Fruit fly (Drosophila melanogaster): ENCODE measurements around the gene Ns3.

Gene Ns3

DNA sequence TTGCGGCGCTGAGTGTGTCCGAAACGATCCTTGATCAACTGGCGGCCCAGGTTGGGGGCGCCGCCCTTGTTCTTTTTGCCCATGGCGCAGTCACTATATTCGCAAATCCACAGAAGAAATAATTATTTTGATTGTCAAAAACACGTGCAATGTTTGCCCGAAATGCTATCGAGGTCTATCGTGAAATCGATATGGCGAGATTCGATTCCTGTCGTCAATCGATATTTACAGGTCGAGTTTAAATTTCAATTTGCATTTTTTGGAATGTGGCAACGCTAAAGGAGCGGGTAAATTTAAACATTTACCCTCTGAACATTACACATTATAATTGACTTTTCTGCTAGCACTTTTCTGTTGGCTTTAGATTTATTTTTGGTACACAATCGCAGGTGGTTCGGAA is at the start of gene Ns3 (continued):
- TF ChIP-seq PHDP (tag; optimal IDR thresholded peaks at IDR 0.05): no peak
- no peak for TF ChIP-seq CG30431 (GFP tag; optimal IDR thresholded peaks at IDR 0.05)
- TF ChIP-seq Dip2 (GFP tag; IDR thresholded peaks at IDR 0.05): no peak
- no peak for TF ChIP-seq p53 (GFP tag; optimal IDR thresholded peaks at IDR 0.05)
- TF ChIP-seq pita (GFP tag; optimal IDR thresholded peaks at IDR 0.05): no peak
- TF ChIP-seq Oli (tag; optimal IDR thresholded peaks at IDR 0.05): no peak
- no peak for TF ChIP-seq Awh (GFP tag; IDR thresholded peaks at IDR 0.05)
- no peak for TF ChIP-seq Fer1 (GFP tag; optimal IDR thresholded peaks at IDR 0.05)
- no peak for TF ChIP-seq chif (GFP tag; optimal IDR thresholded peaks at IDR 0.05)
- TF ChIP-seq inv (GFP tag; IDR thresholded peaks at IDR 0.05; ENCODE audit: partially characterized antibody): peak; percentile 73
- TF ChIP-seq CG34422 (GFP tag; IDR thresholded peaks at IDR 0.05): 0 out of 3 replicates have a peak, but pooled peaks have one; percentile 9
- no peak for TF ChIP-seq CG1233 (GFP tag; optimal IDR thresholded peaks at IDR 0.05)
- TF ChIP-seq pzg (GFP tag; optimal IDR thresholded peaks at IDR 0.05): peak; percentile 87
- no peak for TF ChIP-seq ind (GFP tag; optimal IDR thresholded peaks at IDR 0.05)
- no peak for TF ChIP-seq Lim3 (GFP tag; IDR thresholded peaks at IDR 0.05)
- TF ChIP-seq kay (GFP tag; optimal IDR thresholded peaks at IDR 0.05): no peak
- no peak for TF ChIP-seq Elba2 (GFP tag; optimal IDR thresholded peaks at IDR 0.05)
- TF ChIP-seq her (GFP tag; optimal IDR thresholded peaks at IDR 0.05): no peak
- TF ChIP-seq CG4424 (GFP tag; optimal IDR thresholded peaks at IDR 0.05): no peak
- TF ChIP-seq CHES-1-like (GFP tag; optimal IDR thresholded peaks at IDR 0.05): no peak
- TF ChIP-seq CG8089 (GFP tag; optimal IDR thresholded peaks at IDR 0.05): no peak
- no peak for TF ChIP-seq Mes4 (GFP tag; optimal IDR thresholded peaks at IDR 0.05)
- no peak for TF ChIP-seq CG3726 (GFP tag; IDR thresholded peaks at IDR 0.05)
- TF ChIP-seq CG7928 (GFP tag; optimal IDR thresholded peaks at IDR 0.05): no peak
- TF ChIP-seq CG11560 (tag; IDR thresholded peaks at IDR 0.05): no peak; the same call in 2 of the 3 replicates
- TF ChIP-seq tap (tag; optimal IDR thresholded peaks at IDR 0.05): no peak
- TF ChIP-seq CG14014 (GFP tag; IDR thresholded peaks at IDR 0.05): no peak
- no peak for TF ChIP-seq grau (tag; optimal IDR thresholded peaks at IDR 0.05)
- no peak for TF ChIP-seq ATbp (GFP tag; optimal IDR thresholded peaks at IDR 0.05)
- TF ChIP-seq bigmax (GFP tag; optimal IDR thresholded peaks at IDR 0.05): no peak
- peak; percentile 53 for TF ChIP-seq CG3995 (GFP tag; optimal IDR thresholded peaks at IDR 0.05)
- TF ChIP-seq esg (GFP tag; conservative IDR thresholded peaks at IDR 0.05): no peak
- no peak for TF ChIP-seq corto (GFP tag; optimal IDR thresholded peaks at IDR 0.05)
- no peak for TF ChIP-seq CG10462 (GFP tag; optimal IDR thresholded peaks at IDR 0.05)
- peak; percentile 75 for TF ChIP-seq Scr (GFP tag; IDR thresholded peaks at IDR 0.05; ENCODE audit: partially characterized antibody)
- no peak for TF ChIP-seq MTF-1 (GFP tag; optimal IDR thresholded peaks at IDR 0.05; ENCODE audit: borderline replicate concordance)

DNA sequence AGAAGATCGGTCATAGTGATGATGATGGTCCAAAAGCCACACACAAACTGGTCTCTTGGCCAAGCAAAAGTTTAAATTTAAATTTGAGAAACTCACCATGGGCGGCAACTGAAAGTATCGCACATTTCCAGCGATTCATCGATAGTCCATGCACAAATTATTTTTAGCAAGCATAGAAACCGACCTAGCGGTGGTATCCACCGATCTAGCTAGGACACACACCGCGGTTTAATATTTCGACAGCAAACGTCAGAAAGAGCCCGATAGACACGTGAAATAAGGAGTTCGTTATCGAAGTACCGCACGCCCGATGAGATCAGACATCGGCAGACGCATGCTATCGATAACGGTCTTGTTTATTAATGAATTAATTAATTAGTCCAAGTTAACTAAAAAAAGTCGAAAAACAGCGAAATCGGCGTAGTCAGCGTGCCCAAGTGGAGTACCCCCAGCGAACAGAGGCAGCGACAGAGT is 48.8 kb upstream of the Ns3 start, which contains the start of gene CG14795:
TSS of gene CG14795 (minus strand) at position 51 of the 474 bp plus-strand sequence.
- TF ChIP-seq amos (GFP tag; IDR thresholded peaks at IDR 0.05; ENCODE audit: partially characterized antibody) (peak; percentile 97), Hr51 (GFP tag; optimal IDR thresholded peaks at IDR 0.05) (peak in 1 of 2 experiments; percentile 28), disco-r (GFP tag; optimal IDR thresholded peaks at IDR 0.05) (no peak), unc-4 (GFP tag; IDR thresholded peaks at IDR 0.05; ENCODE audit: partially characterized antibody) (peak; percentile 94), CG7372 (GFP tag; IDR thresholded peaks at IDR 0.05) (no peak), CG8290 (GFP tag; optimal IDR thresholded peaks at IDR 0.05) (no peak), CG8290 (tag; optimal IDR thresholded peaks at IDR 0.05) (peak in 1 of 2 experiments; percentile 81), ac (GFP tag; optimal IDR thresholded peaks at IDR 0.05) (no peak), CG31224 (GFP tag; IDR thresholded peaks at IDR 0.05) (no peak), CG8765 (GFP tag; IDR thresholded peaks at IDR 0.05) (no peak), slbo (GFP tag; IDR thresholded peaks at IDR 0.05) (peak; percentile 51; the same call in 1 of the 2 replicates), bab2 (GFP tag; optimal IDR thresholded peaks at IDR 0.05) (no peak), lola (GFP tag; optimal IDR thresholded peaks at IDR 0.05) (peak in 1 of 3 experiments; percentile 20), kni (GFP tag; optimal IDR thresholded peaks at IDR 0.05) (no peak), Ada2b (GFP tag; IDR thresholded peaks at IDR 0.05) (no peak), HLH54F (GFP tag; optimal IDR thresholded peaks at IDR 0.05) (peak; percentile 36), gem (tag; optimal IDR thresholded peaks at IDR 0.05) (no peak)

Measured in whole organism, embryonic.